Worm (Caenorhabditis elegans) whole organism, young adult: ENCODE data around the gene F27C8.3.

ENCODE experiments used
- efl-1 ChIP-seq: fragments of 150-350 bp; optimal IDR thresholded peaks from 2 replicates; lab custom pipeline; 2014; ENCODE audit warnings: missing biosample characterization, missing genetic modification reagents, missing genetic modification characterization
- fkh-3 ChIP-seq: sonication (generic microtip); optimal IDR thresholded peaks from 2 replicates; lab custom pipeline; 2016; ENCODE audit warnings: mild to moderate bottlenecking, missing genetic modification characterization, missing compliant biosample characterization
- ztf-28 ChIP-seq: fragments of 200-800 bp; sonication (Bioruptor generic); IDR thresholded peaks from 2 replicates; pipeline ENCODE4 v1.3.6; 2022; ENCODE audit warnings: missing genetic modification reagents, missing genetic modification characterization, missing compliant biosample characterization

ce11 chrIV:9601595-9601994 is 5.9 kb upstream of the F27C8.3 start, which contains the start of gene aat-1:
- TF ChIP-seq efl-1 (no peak), fkh-3 (tag; lab: Kevin White, UChicago) (no peak), ztf-28 (GFP tag; lab: Robert Waterston, UW) (no peak)
